Worm (Caenorhabditis elegans): ENCODE measurements around the gene F35C8.8.

F35C8.8 gene

DNA sequence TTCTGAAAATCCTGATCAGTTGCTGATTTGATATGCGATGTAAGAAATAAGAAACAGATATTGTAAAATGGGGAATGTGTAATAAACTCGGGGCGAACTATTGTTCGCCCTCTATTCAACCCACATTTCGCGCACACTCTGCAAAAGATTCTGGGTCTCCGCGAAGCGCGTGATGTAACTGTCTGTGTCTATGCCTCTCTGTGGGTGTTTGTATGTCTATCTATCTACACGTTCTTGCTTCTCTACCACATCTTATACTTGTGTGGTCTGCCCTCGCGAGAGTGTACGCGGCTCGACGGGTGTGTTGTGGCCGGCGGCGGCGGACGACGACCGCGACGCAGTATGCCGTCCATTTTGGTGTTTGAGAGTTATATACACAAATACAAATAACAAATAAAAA lies 35.9 kb downstream of the F35C8.8 start (continued):
- TF ChIP-seq daf-8 (GFP tag; IDR thresholded peaks at IDR 0.05) (no peak), nhr-42 (GFP tag; IDR thresholded peaks at IDR 0.05) (0 out of 2 replicates have a peak, but pooled peaks have one; percentile 7), T26A8.4 (GFP tag; IDR thresholded peaks at IDR 0.05) (peak; percentile 59), gei-8 (GFP tag; optimal IDR thresholded peaks at IDR 0.05) (no peak), nhr-237 (tag; optimal IDR thresholded peaks at IDR 0.05) (no peak), nhr-102 (tag; optimal IDR thresholded peaks at IDR 0.05) (peak; percentile 23), F10B5.3 (tag; optimal IDR thresholded peaks at IDR 0.05) (no peak)

DNA sequence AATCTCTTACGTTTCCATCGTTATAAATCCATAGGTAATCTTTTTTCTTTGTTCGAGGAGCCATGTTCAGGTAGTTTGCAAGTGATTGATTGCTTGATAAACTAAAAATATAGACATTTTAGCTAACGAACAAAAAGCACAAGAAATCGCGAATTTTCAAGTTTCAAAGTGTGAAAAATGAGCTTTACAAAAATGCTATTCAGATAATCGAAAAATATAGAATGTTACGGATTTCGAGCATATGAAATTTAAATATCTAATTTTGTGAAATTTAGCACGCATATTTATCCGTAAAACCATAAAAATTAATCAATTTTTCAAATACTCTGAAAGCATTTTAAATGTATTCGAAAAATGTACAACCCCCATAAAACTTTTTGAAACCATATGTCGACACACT lies 37.1 kb downstream of the F35C8.8 start, which contains the start of gene C26B9.6:
Gene C26B9.6 (minus strand): TSS at position 101 of the 400 bp plus-strand sequence.
- no peak for TF ChIP-seq jun-1 (tag; optimal IDR thresholded peaks at IDR 0.05)
- no peak for TF ChIP-seq dpl-1 (GFP tag; optimal IDR thresholded peaks at IDR 0.05)
- no peak for TF ChIP-seq ceh-82 (tag; optimal IDR thresholded peaks at IDR 0.05)
- TF ChIP-seq dmd-6 (GFP tag; IDR thresholded peaks at IDR 0.05) = no peak
- no peak for TF ChIP-seq nhr-77 (tag; optimal IDR thresholded peaks at IDR 0.05)
- TF ChIP-seq madf-5 (GFP tag; IDR thresholded peaks at IDR 0.05) = no peak
- TF ChIP-seq aha-1 (tag) = no peak
- TF ChIP-seq nhr-25 (tag; optimal IDR thresholded peaks at IDR 0.05; ENCODE audit: borderline replicate concordance, insufficient read depth) = no peak
- no peak for TF ChIP-seq saeg-2 (GFP tag; IDR thresholded peaks at IDR 0.05)
- TF ChIP-seq php-3 (GFP tag; IDR thresholded peaks at IDR 0.05) = no peak
- TF ChIP-seq lin-15B (tag; optimal IDR thresholded peaks at IDR 0.05) = no peak
- TF ChIP-seq Y5F2A.4 (GFP tag; optimal IDR thresholded peaks at IDR 0.05) = no peak
- TF ChIP-seq snpc-1.2 (GFP tag; IDR thresholded peaks at IDR 0.05) = no peak
- TF ChIP-seq nhr-76 (tag; optimal IDR thresholded peaks at IDR 0.05) = no peak
- no peak for TF ChIP-seq F49E8.2 (tag; optimal IDR thresholded peaks at IDR 0.05; ENCODE audit: borderline replicate concordance)

- TF ChIP-seq unc-62 (GFP tag; optimal IDR thresholded peaks at IDR 0.05 in 1 of 2) (peak in 1 of 2 experiments; percentile 67), unc-62 (tag; optimal IDR thresholded peaks at IDR 0.05) (no peak), skn-1 (tag; optimal IDR thresholded peaks at IDR 0.05) (no peak), zip-11 (GFP tag; IDR thresholded peaks at IDR 0.05) (no peak)
Measured at ce11 chrX:5330765-5331164, 41.7 kb downstream of the F35C8.8 start.

ce11 chrX:5329236-5329635 lies 43.2 kb downstream of the F35C8.8 start, which contains the start of gene C26B9.5:
TSS of gene C26B9.5 (plus strand) at chrX:5329479.
- no peak for TF ChIP-seq D1046.2 (GFP tag; IDR thresholded peaks at IDR 0.05)
- no peak for TF ChIP-seq dmd-8 (GFP tag; IDR thresholded peaks at IDR 0.05)
- TF ChIP-seq snpc-1.2 (GFP tag; IDR thresholded peaks at IDR 0.05) = no peak
- no peak for TF ChIP-seq fos-1 (tag; optimal IDR thresholded peaks at IDR 0.05)
- no peak for TF ChIP-seq daf-16 (GFP tag; optimal IDR thresholded peaks at IDR 0.05)
- peak; percentile 40 for TF ChIP-seq daf-16 (tag; optimal IDR thresholded peaks at IDR 0.05)
- no peak for TF ChIP-seq ceh-28 (tag; optimal IDR thresholded peaks at IDR 0.05)
- no peak for TF ChIP-seq tra-1 (GFP tag; IDR thresholded peaks at IDR 0.05)
- no peak for TF ChIP-seq mxl-3 (GFP tag; optimal IDR thresholded peaks at IDR 0.05)
- TF ChIP-seq lsy-2 (tag; optimal IDR thresholded peaks at IDR 0.05) = no peak
- TF ChIP-seq nhr-28 (tag; optimal IDR thresholded peaks at IDR 0.05) = peak; percentile 23
- TF ChIP-seq dve-1 (tag; optimal IDR thresholded peaks at IDR 0.05; ENCODE audit: insufficient read depth) = peak; percentile 48
- TF ChIP-seq mep-1 (tag; optimal IDR thresholded peaks at IDR 0.05) = no peak
- TF ChIP-seq unc-62 (GFP tag; optimal IDR thresholded peaks at IDR 0.05 in 1 of 2) = no peak
- TF ChIP-seq unc-62 (tag; optimal IDR thresholded peaks at IDR 0.05) = no peak
- no peak for TF ChIP-seq ceh-20 (GFP tag; IDR thresholded peaks at IDR 0.05)
- TF ChIP-seq attf-4 (tag; optimal IDR thresholded peaks at IDR 0.05) = no peak
- TF ChIP-seq nhr-237 (tag; optimal IDR thresholded peaks at IDR 0.05) = no peak
- TF ChIP-seq dmd-6 (GFP tag; IDR thresholded peaks at IDR 0.05) = peak; percentile 48
- TF ChIP-seq pqm-1 (tag; optimal IDR thresholded peaks at IDR 0.05) = peak; percentile 63
- TF ChIP-seq ztf-11 (tag; optimal IDR thresholded peaks at IDR 0.05) = no peak
- no peak for TF ChIP-seq nhr-10 (tag; optimal IDR thresholded peaks at IDR 0.05)
- TF ChIP-seq snpc-4 (tag; optimal IDR thresholded peaks at IDR 0.05) = no peak

All from whole organism, L4 larva.